Fruit fly (Drosophila melanogaster): ENCODE measurements around the gene kon.
A peak's percentile ranks its signal among the peaks of the same experiment; 100 is the strongest.

The kon gene

dm6 chr2L:18482170-18482569, 21.6 kb downstream of the kon start:
- TF ChIP-seq Doc3 (GFP tag; IDR thresholded peaks at IDR 0.05; ENCODE audit: partially characterized antibody) = no peak
- peak; percentile 31 for TF ChIP-seq CG8388 (GFP tag; optimal IDR thresholded peaks at IDR 0.05)
- TF ChIP-seq CG30020 (tag; optimal IDR thresholded peaks at IDR 0.05) = no peak
- TF ChIP-seq CG2712 (tag; optimal IDR thresholded peaks at IDR 0.05) = peak; percentile 56
- peak; percentile 5 for TF ChIP-seq CG17829 (tag; optimal IDR thresholded peaks at IDR 0.05)
- no peak for TF ChIP-seq D (optimal IDR thresholded peaks at IDR 0.05)
- TF ChIP-seq D (GFP tag; optimal IDR thresholded peaks at IDR 0.05) = peak; percentile 4
- TF ChIP-seq CG7839 (tag; optimal IDR thresholded peaks at IDR 0.05) = peak; percentile 23
- TF ChIP-seq Drgx (GFP tag; IDR thresholded peaks at IDR 0.05) = 0 out of 2 replicates have a peak, but pooled peaks have one; percentile 22
- peak; percentile 54; the same call in 2 of the 3 replicates for TF ChIP-seq CG17361 (GFP tag; IDR thresholded peaks at IDR 0.05)
- TF ChIP-seq Xrp1 (GFP tag; IDR thresholded peaks at IDR 0.05) = peak; percentile 27; the same call in 1 of the 2 replicates
- TF ChIP-seq bsh (GFP tag; optimal IDR thresholded peaks at IDR 0.05) = peak; percentile 41 to 48
- peak; percentile 53 for TF ChIP-seq CG10979 (tag; optimal IDR thresholded peaks at IDR 0.05)
- TF ChIP-seq Ssrp (tag; optimal IDR thresholded peaks at IDR 0.05) = peak; percentile 34
- TF ChIP-seq D19A (tag; optimal IDR thresholded peaks at IDR 0.05) = peak; percentile 14
- no peak for TF ChIP-seq fd3F (GFP tag; optimal IDR thresholded peaks at IDR 0.05)
- TF ChIP-seq fd96Cb (tag; optimal IDR thresholded peaks at IDR 0.05) = peak; percentile 37
- TF ChIP-seq nom (GFP tag; optimal IDR thresholded peaks at IDR 0.05) = peak; percentile 2
- peak; percentile 48 for TF ChIP-seq nmo (GFP tag; optimal IDR thresholded peaks at IDR 0.05)
- no peak for TF ChIP-seq CG1603 (tag; optimal IDR thresholded peaks at IDR 0.05)
- peak; percentile 36 for TF ChIP-seq CG14710 (tag; optimal IDR thresholded peaks at IDR 0.05)
- TF ChIP-seq CG18262 (tag; optimal IDR thresholded peaks at IDR 0.05) = peak; percentile 72
- TF ChIP-seq trem (tag; optimal IDR thresholded peaks at IDR 0.05) = peak; percentile 5
- TF ChIP-seq grau (tag; optimal IDR thresholded peaks at IDR 0.05) = peak; percentile 14
- TF ChIP-seq Side (GFP tag; optimal IDR thresholded peaks at IDR 0.05) = no peak
- no peak for TF ChIP-seq chif (GFP tag; optimal IDR thresholded peaks at IDR 0.05)
- peak; percentile 58 for TF ChIP-seq gem (tag; optimal IDR thresholded peaks at IDR 0.05)
- TF ChIP-seq bab2 (GFP tag; optimal IDR thresholded peaks at IDR 0.05) = no peak
- TF ChIP-seq CG12391 (tag; optimal IDR thresholded peaks at IDR 0.05) = peak; percentile 18
- peak; percentile 19 for TF ChIP-seq dmrt11E (tag; optimal IDR thresholded peaks at IDR 0.05)
- peak in 1 of 3 experiments; percentile 36 for TF ChIP-seq lola (GFP tag; optimal IDR thresholded peaks at IDR 0.05)
- peak; percentile 45 for TF ChIP-seq CG11504 (tag; optimal IDR thresholded peaks at IDR 0.05)
- peak; percentile 30 for TF ChIP-seq dmrt99B (tag; optimal IDR thresholded peaks at IDR 0.05)
- peak; percentile 14 for TF ChIP-seq CoRest (tag; optimal IDR thresholded peaks at IDR 0.05)
- no peak for TF ChIP-seq gro (GFP tag; optimal IDR thresholded peaks at IDR 0.05)
- peak; percentile 19 for TF ChIP-seq CG10267 (tag; optimal IDR thresholded peaks at IDR 0.05)
- peak; percentile 20 for TF ChIP-seq Sox102F (GFP tag; optimal IDR thresholded peaks at IDR 0.05)
- peak in 1 of 2 experiments; percentile 32 for TF ChIP-seq Hr51 (GFP tag; optimal IDR thresholded peaks at IDR 0.05)
- peak; percentile 49; the same call in 1 of the 2 replicates for TF ChIP-seq CG31441 (GFP tag; IDR thresholded peaks at IDR 0.05)
- peak; percentile 55 for TF ChIP-seq phol (tag; optimal IDR thresholded peaks at IDR 0.05)
